Fruit fly (Drosophila melanogaster) Kc167 (cell line): ENCODE measurements around the gene CG15514.

Experiments used
- insv ChIP-seq: fragments of >200 bp; optimal IDR thresholded peaks from 3 replicates; lab custom pipeline; 2018; ENCODE audit warnings: missing external identifiers
- ttk ChIP-seq: sonication (Bioruptor generic); optimal IDR thresholded peaks from 2 replicates; lab custom pipeline; 2017; ENCODE audit warnings: missing external identifiers

DNA sequence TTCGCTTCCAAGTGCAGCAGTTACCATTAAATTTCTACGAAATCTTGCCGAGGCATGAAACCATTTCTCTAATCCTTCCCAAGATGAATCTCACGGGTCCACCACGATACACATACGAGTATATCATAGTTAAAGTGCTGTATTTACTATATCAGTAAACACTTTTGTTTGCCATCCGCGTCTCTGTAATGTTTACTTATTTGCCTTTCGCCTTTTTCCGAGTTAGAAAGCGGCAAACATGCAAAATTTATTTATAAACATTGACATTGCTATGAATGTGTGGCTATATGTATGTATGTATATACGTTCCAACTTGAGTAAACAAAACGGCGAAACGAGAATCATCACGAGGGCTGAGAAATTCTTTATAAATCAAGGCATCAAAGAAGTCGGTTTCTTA is 30.4 kb downstream of the CG15514 start:
- no peak for TF ChIP-seq insv (lab: Kevin White, UChicago)
- no peak for TF ChIP-seq ttk (lab: Kevin White, UChicago)
